Worm (Caenorhabditis elegans) whole organism, L3 larva: ENCODE measurements around the gene frpr-9.
A peak's percentile ranks its signal among the peaks of the same experiment; 100 is the strongest.

Experiments
- R02D3.7 ChIP-seq: fragments of 150-350 bp; optimal IDR thresholded peaks from 2 replicates; lab custom pipeline; 2014; ENCODE audit warnings: missing biosample characterization, missing genetic modification characterization
- ZK546.5 ChIP-seq: sonication (generic microtip); optimal IDR thresholded peaks from 2 replicates; lab custom pipeline; 2017; ENCODE audit warnings: missing biosample characterization, missing genetic modification characterization
- aly-2 ChIP-seq: fragments of 150-350 bp; optimal IDR thresholded peaks from 2 replicates; lab custom pipeline; 2014; ENCODE audit warnings: missing biosample characterization, missing genetic modification characterization
- ama-1 ChIP-seq: fragments of 150-350 bp; optimal IDR thresholded peaks from 2 replicates; lab custom pipeline; 2018
- ceh-16 ChIP-seq: sonication (generic microtip); optimal IDR thresholded peaks from 2 replicates; lab custom pipeline; 2017; ENCODE audit warnings: missing biosample characterization, missing genetic modification characterization
- ceh-28 ChIP-seq: fragments of 150-350 bp; optimal IDR thresholded peaks from 2 replicates; lab custom pipeline; 2014; ENCODE audit warnings: missing biosample characterization, missing genetic modification reagents, missing genetic modification characterization
- ceh-9 ChIP-seq: sonication (generic microtip); optimal IDR thresholded peaks from 2 replicates; lab custom pipeline; 2018; ENCODE audit warnings: missing biosample characterization, missing genetic modification characterization
- egl-27 ChIP-seq: sonication (generic microtip); optimal IDR thresholded peaks from 4 replicates; lab custom pipeline; 2017; ENCODE audit warnings: missing biosample characterization, missing genetic modification reagents, missing genetic modification characterization
- egl-5 ChIP-seq: fragments of 150-350 bp; optimal IDR thresholded peaks from 2 replicates; lab custom pipeline; 2017; ENCODE audit warnings: missing biosample characterization, missing genetic modification reagents, missing genetic modification characterization, inconsistent platforms
- elt-1 ChIP-seq: fragments of 150-350 bp; optimal IDR thresholded peaks from 2 replicates; lab custom pipeline; 2014; ENCODE audit warnings: missing biosample characterization, missing genetic modification characterization
- elt-2 ChIP-seq: sonication (generic microtip); optimal IDR thresholded peaks from 2 replicates; lab custom pipeline; 2016; ENCODE audit warnings: missing genetic modification reagents, mild to moderate bottlenecking, missing genetic modification characterization, missing compliant biosample characterization
- elt-3 ChIP-seq, 3 experiments: fragments of 150-350 bp in 1 of 3; sonication (generic microtip) in 2 of 3; optimal IDR thresholded peaks; 2 replicates in 2 of 3; 4 replicates in 1 of 3; lab custom pipeline; 2014 to 2017; ENCODE audit warnings: missing biosample characterization in 3 of 3, missing genetic modification characterization in 3 of 3
- fkh-10 ChIP-seq: sonication (generic microtip); optimal IDR thresholded peaks from 2 replicates; lab custom pipeline; 2017; ENCODE audit warnings: missing biosample characterization, missing genetic modification reagents, missing genetic modification characterization
- fkh-2 ChIP-seq: fragments of 150-350 bp; optimal IDR thresholded peaks from 2 replicates; lab custom pipeline; 2014; ENCODE audit warnings: missing biosample characterization, missing genetic modification reagents, missing genetic modification characterization
- hmg-11 ChIP-seq: sonication (generic microtip); optimal IDR thresholded peaks from 2 replicates; lab custom pipeline; 2016; ENCODE audit warnings: missing genetic modification characterization, missing compliant biosample characterization
- jun-1 ChIP-seq: fragments of 150-350 bp; optimal IDR thresholded peaks from 2 replicates; lab custom pipeline; 2014; ENCODE audit warnings: missing biosample characterization, missing genetic modification reagents, missing genetic modification characterization
- lin-15B ChIP-seq: fragments of 150-350 bp; optimal IDR thresholded peaks from 2 replicates; lab custom pipeline; 2014; ENCODE audit warnings: missing biosample characterization, missing genetic modification characterization
- lsy-12 ChIP-seq: sonication (generic microtip); optimal IDR thresholded peaks from 2 replicates; lab custom pipeline; 2016; ENCODE audit warnings: mild to moderate bottlenecking, missing genetic modification characterization, missing compliant biosample characterization
- mdl-1 ChIP-seq: fragments of 150-350 bp; optimal IDR thresholded peaks from 2 replicates; lab custom pipeline; 2014; ENCODE audit warnings: missing biosample characterization, missing genetic modification characterization
- nhr-12 ChIP-seq: fragments of 150-350 bp; optimal IDR thresholded peaks from 2 replicates; lab custom pipeline; 2014; ENCODE audit warnings: missing biosample characterization, missing genetic modification characterization
- nhr-23 ChIP-seq: fragments of 150-350 bp; optimal IDR thresholded peaks from 2 replicates; lab custom pipeline; 2014; ENCODE audit warnings: missing biosample characterization, missing genetic modification reagents, missing genetic modification characterization
- nhr-237 ChIP-seq: fragments of 150-350 bp; optimal IDR thresholded peaks from 2 replicates; lab custom pipeline; 2014; ENCODE audit warnings: missing biosample characterization, missing genetic modification characterization
- nhr-25 ChIP-seq: sonication (generic microtip); optimal IDR thresholded peaks from 2 replicates; lab custom pipeline; 2017; ENCODE audit warnings: missing biosample characterization, missing genetic modification characterization
- nhr-28 ChIP-seq: fragments of 150-350 bp; optimal IDR thresholded peaks from 2 replicates; lab custom pipeline; 2014; ENCODE audit warnings: missing biosample characterization, missing genetic modification characterization
- nhr-67 ChIP-seq: fragments of 150-350 bp; optimal IDR thresholded peaks from 2 replicates; lab custom pipeline; 2014; ENCODE audit warnings: missing biosample characterization, missing genetic modification characterization
- nhr-76 ChIP-seq: fragments of 150-350 bp; sonication (generic microtip); optimal IDR thresholded peaks from 5 replicates; lab custom pipeline; 2014; ENCODE audit warnings: missing biosample characterization, missing genetic modification characterization
- nhr-77 ChIP-seq: fragments of 150-350 bp; optimal IDR thresholded peaks from 2 replicates; lab custom pipeline; 2014; ENCODE audit warnings: missing biosample characterization, missing genetic modification characterization
- pha-4 ChIP-seq: fragments of 150-350 bp; optimal IDR thresholded peaks from 2 replicates; lab custom pipeline; 2014; ENCODE audit warnings: missing biosample characterization, missing genetic modification reagents, missing genetic modification characterization
- pqm-1 ChIP-seq: fragments of 150-350 bp; optimal IDR thresholded peaks from 2 replicates; lab custom pipeline; 2017; ENCODE audit warnings: missing biosample characterization, missing genetic modification characterization, inconsistent platforms
- sea-2 ChIP-seq: fragments of 150-350 bp; sonication (generic microtip); optimal IDR thresholded peaks from 4 replicates; lab custom pipeline; 2014; ENCODE audit warnings: missing biosample characterization, missing genetic modification reagents, missing genetic modification characterization
- skn-1 ChIP-seq: fragments of 150-350 bp; optimal IDR thresholded peaks from 2 replicates; lab custom pipeline; 2014; ENCODE audit warnings: missing biosample characterization, missing genetic modification characterization
- snpc-4 ChIP-seq: fragments of 150-350 bp; optimal IDR thresholded peaks from 2 replicates; lab custom pipeline; 2014; ENCODE audit warnings: missing biosample characterization, missing genetic modification characterization
- tbx-2 ChIP-seq: sonication (generic microtip); optimal IDR thresholded peaks from 2 replicates; lab custom pipeline; 2016; ENCODE audit warnings: mild to moderate bottlenecking, missing genetic modification characterization, missing compliant biosample characterization
- unc-39 ChIP-seq: sonication (generic microtip); optimal IDR thresholded peaks from 4 replicates; lab custom pipeline; 2017; ENCODE audit warnings: missing biosample characterization, missing genetic modification characterization
- unc-62 ChIP-seq: fragments of 150-350 bp; sonication (generic microtip); optimal IDR thresholded peaks from 4 replicates; lab custom pipeline; 2014; ENCODE audit warnings: missing biosample characterization, missing genetic modification reagents, missing genetic modification characterization
- zag-1 ChIP-seq: fragments of 150-350 bp; optimal IDR thresholded peaks from 2 replicates; lab custom pipeline; 2014; ENCODE audit warnings: missing biosample characterization, missing genetic modification characterization
- ztf-11 ChIP-seq: fragments of 150-350 bp; optimal IDR thresholded peaks from 2 replicates; lab custom pipeline; 2014; ENCODE audit warnings: missing biosample characterization, missing genetic modification characterization
- ztf-4 ChIP-seq: fragments of 150-350 bp; optimal IDR thresholded peaks from 2 replicates; lab custom pipeline; 2014; ENCODE audit warnings: missing biosample characterization, missing genetic modification characterization

Gene frpr-9

DNA sequence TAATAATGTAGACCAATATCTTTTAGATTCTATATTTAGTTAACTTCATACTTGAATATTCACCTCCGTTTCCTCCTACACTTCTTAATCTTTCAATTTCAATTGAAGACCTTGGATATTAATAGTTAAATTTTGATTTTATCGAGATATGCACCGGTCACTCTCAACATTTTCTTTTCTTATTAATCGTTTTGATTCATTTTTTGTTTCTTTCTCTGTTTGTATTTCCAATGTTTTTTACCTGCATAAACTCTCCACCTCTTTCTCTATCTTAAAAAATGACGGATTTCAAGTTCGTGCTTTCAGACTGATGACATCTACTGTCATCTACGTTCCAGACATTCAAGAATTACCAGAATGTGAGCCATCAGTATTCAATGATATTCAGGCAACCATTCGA lies at the start of gene frpr-9:
Gene frpr-9 (plus strand): TSS at position 301 of the 400 bp plus-strand sequence.
- TF ChIP-seq elt-3 (tag; optimal IDR thresholded peaks at IDR 0.05; lab: Kevin White, UChicago) (no peak), unc-39 (no peak), skn-1 (no peak), egl-27 (tag; lab: Kevin White, UChicago) (no peak), ztf-11 (tag; lab: Kevin White, UChicago) (no peak)
- TF ChIP-seq, all 47 proteins: peak for 0

DNA sequence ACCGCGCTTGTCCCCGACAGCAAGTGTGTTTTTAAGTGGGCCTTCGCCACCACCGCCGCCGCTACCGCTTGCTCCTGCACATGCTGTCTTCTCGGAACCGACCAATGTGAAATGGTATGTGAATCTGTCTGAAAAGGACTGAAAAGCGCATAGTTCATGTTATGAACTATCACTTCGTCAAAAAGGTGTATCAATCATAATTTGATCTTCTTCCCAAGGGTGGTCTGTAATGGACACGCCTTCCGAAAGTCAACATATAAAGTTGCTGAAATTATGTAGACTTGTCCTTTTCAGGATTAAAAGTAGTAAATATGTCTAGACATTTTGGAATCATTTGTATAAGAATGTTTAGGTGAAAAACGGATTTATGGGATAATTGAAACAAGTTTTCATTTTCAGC lies 49.7 kb upstream of the frpr-9 start, which contains the start of gene zip-9:
Gene zip-9 (plus strand): TSS at position 301 of the 400 bp plus-strand sequence.
- no peak for TF ChIP-seq ztf-4 (tag; lab: Kevin White, UChicago)
- TF ChIP-seq snpc-4 (tag; lab: Kevin White, UChicago), result no peak
- no peak for TF ChIP-seq sea-2 (GFP tag; lab: Kevin White, UChicago)
- no peak for TF ChIP-seq aly-2 (tag; lab: Kevin White, UChicago)
- no peak for TF ChIP-seq ceh-28 (tag; lab: Kevin White, UChicago)

- TF ChIP-seq fkh-10 (GFP tag; lab: Kevin White, UChicago) (peak; percentile 74), egl-5 (tag; lab: Kevin White, UChicago) (no peak), ZK546.5 (tag; lab: Kevin White, UChicago) (no peak)
Measured at ce11 chrV:10944903-10945302, 47.0 kb upstream of the frpr-9 start.

DNA sequence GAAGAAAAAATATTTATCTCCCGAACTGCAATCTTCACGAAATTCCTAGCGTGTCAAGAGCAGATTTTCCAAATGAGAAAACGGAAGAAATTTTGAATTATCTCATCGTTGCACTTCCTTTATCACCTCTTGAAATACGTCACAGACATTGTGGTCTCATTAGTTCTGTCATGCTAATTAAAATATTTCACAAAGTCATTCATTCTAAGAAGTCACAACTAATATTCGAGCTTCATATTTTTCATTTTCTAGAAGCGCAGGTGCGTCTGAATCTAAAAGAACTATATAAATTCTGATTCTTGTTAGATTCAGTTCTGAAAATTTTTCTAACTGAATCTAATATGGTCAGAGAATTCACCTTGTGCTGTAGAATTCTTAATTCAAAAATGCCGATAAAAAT lies 44.7 kb upstream of the frpr-9 start:
- TF ChIP-seq nhr-25 (tag; lab: Kevin White, UChicago), result no peak
- no peak for TF ChIP-seq R02D3.7
- no peak for TF ChIP-seq ceh-9 (tag; lab: Kevin White, UChicago)
- no peak for TF ChIP-seq ceh-16 (tag; lab: Kevin White, UChicago)
- TF ChIP-seq nhr-237, result no peak
- no peak for TF ChIP-seq pha-4
- TF ChIP-seq nhr-23 (tag; lab: Kevin White, UChicago), result no peak
- TF ChIP-seq sea-2 (GFP tag; lab: Kevin White, UChicago), result no peak
- no peak for TF ChIP-seq pqm-1 (tag; lab: Kevin White, UChicago)
- no peak for TF ChIP-seq ama-1 (lab: Kevin White, UChicago)

DNA sequence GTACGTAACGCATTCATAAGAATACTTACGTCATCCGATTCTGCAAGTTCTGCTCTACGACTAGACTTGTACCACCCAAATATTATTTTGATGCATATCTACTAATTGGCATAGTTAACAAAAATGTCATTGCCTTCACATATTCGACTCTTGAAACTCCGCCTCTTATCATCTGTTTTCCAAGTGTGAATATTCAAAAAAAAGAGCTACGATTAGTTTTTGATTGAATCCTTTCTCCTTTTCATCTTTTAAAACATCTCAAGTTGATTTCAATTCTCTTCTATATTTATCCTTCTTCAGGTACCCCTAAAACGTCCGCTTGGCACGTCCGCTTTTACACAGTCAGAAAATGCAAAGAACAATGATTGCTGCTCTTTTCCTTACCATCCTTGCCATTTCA lies 44.0 kb upstream of the frpr-9 start, which contains the start of gene F17C11.2:
Gene F17C11.2 (plus strand): TSS at position 301 of the 400 bp plus-strand sequence.
- TF ChIP-seq tbx-2 (tag; lab: Kevin White, UChicago) (no peak), pha-4 (no peak), ztf-11 (tag; lab: Kevin White, UChicago) (no peak), nhr-67 (tag; lab: Kevin White, UChicago) (no peak), lin-15B (no peak)

DNA sequence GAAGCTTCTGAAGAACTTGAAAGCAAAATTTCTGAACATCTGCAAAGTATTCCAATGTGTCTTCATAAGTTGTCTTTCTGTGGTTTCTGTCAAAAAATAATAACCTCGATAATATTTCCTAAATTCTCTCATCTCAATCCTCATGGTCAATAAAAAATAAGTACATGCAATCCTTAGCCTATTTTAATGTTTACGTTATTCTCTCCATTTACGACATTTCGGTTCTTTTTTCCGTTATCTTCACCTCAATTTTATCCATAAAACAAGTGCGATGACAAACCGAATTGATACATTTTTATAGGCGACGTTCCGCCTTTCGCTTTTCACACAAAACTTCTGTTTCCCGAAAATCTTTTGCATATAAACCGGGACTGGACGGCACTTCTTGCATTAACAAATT lies 42.4 kb upstream of the frpr-9 start, which contains the start of gene col-153:
Gene col-153 (plus strand): TSS at position 301 of the 400 bp plus-strand sequence.
- TF ChIP-seq nhr-28 (tag; lab: Kevin White, UChicago) (no peak), tbx-2 (tag; lab: Kevin White, UChicago) (no peak)
- TF ChIP-seq, all 47 proteins: peak for 0

DNA sequence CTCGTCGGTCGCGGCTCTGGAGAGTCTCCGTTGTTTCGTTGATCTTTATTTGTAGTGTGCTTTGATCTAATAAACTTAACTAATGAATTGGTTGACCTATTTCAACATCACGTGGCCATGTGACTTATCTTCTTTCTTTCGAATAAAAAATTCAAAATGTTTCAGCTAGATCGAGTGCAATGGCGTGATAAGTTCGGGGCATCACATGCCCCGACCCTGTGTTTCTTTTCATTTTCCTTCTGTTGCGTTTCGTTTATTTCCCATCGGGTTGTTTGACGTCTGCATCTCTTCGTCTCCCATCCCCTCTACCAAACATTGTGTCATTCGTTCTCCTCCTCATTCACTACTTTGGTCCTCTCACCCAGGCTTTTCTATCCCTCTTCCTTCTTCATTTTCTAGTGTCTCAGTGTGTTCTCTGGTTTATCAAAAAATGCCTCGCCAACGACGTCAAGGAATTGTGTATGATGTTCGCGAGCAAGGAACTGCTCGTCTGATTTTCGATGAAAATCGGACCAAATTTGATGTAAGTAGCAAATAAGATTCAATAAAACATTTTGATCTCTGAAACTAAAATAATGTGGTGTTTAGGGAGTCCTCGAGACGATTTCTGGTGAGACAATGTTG lies 40.1 kb upstream of the frpr-9 start, which contains the start of gene F17C11.4:
Gene F17C11.4 (plus strand): TSS at position 206 of the 624 bp plus-strand sequence.
- TF ChIP-seq elt-2, result peak; percentile 83
- TF ChIP-seq ztf-4 (tag; lab: Kevin White, UChicago), result no peak
- TF ChIP-seq nhr-76 (tag; lab: Kevin White, UChicago), result no peak
- no peak for TF ChIP-seq zag-1 (tag; lab: Kevin White, UChicago)
- peak; percentile 74 for TF ChIP-seq hmg-11
- peak; percentile 53 for TF ChIP-seq unc-62 (GFP tag; lab: Kevin White, UChicago)
- TF ChIP-seq mdl-1 (tag; lab: Kevin White, UChicago), result no peak
- no peak for TF ChIP-seq R02D3.7
- no peak for TF ChIP-seq aly-2 (tag; lab: Kevin White, UChicago)
- peak; percentile 28 for TF ChIP-seq tbx-2 (tag; lab: Kevin White, UChicago)
- TF ChIP-seq pha-4, result peak; percentile 43
- no peak for TF ChIP-seq skn-1
- no peak for TF ChIP-seq egl-27 (tag; lab: Kevin White, UChicago)
- TF ChIP-seq unc-39, result no peak
- TF ChIP-seq nhr-237, result no peak
- TF ChIP-seq elt-3 (tag; optimal IDR thresholded peaks at IDR 0.05; lab: Kevin White, UChicago), result no peak
- peak; percentile 51 for TF ChIP-seq snpc-4 (tag; lab: Kevin White, UChicago)
- no peak for TF ChIP-seq nhr-77 (tag; lab: Kevin White, UChicago)
- TF ChIP-seq sea-2 (GFP tag; lab: Kevin White, UChicago), result no peak
- no peak for TF ChIP-seq nhr-12 (tag; lab: Kevin White, UChicago)
- peak; percentile 46 for TF ChIP-seq ama-1 (lab: Kevin White, UChicago)
- TF ChIP-seq ceh-28 (tag; lab: Kevin White, UChicago), result no peak
- peak; percentile 57 for TF ChIP-seq nhr-23 (tag; lab: Kevin White, UChicago)
- no peak for TF ChIP-seq fkh-2
- TF ChIP-seq ceh-9 (tag; lab: Kevin White, UChicago), result no peak
- peak; percentile 87 for TF ChIP-seq nhr-25 (tag; lab: Kevin White, UChicago)
- peak; percentile 43 for TF ChIP-seq lsy-12
- TF ChIP-seq jun-1, result peak; percentile 80
- TF ChIP-seq lin-15B, result peak; percentile 1
- no peak for TF ChIP-seq elt-1 (tag; lab: Kevin White, UChicago)
